Worm (Caenorhabditis elegans): ENCODE measurements around the gene cylc-1.

DNA sequence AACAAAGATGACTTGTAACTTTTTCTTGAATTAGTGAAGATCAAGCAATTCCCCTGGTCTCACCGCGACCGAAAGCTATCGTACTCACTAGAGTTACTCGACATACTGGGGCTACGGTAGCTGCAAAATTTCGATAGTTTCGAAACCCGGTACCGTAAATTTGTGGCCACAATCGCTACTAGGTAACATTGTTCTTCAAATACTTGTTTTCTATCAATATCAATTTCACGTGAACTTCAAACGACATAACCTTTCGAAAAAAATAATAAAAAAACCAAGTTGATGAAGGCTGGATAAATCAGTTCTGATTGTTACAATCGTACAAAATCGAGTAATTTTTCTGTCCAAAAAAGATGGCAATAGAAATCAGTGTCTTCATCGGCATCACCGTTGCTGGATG is 46.9 kb upstream of the cylc-1 start, which contains the start of gene F36H12.3:
- TF ChIP-seq ama-1 (optimal IDR thresholded peaks at IDR 0.05) (no peak), ztf-4 (tag; optimal IDR thresholded peaks at IDR 0.05) (no peak), elt-1 (tag; optimal IDR thresholded peaks at IDR 0.05) (no peak), pha-4 (tag; optimal IDR thresholded peaks at IDR 0.05) (no peak), nhr-237 (tag; optimal IDR thresholded peaks at IDR 0.05) (no peak), sea-2 (GFP tag; optimal IDR thresholded peaks at IDR 0.05) (no peak), aly-2 (tag; optimal IDR thresholded peaks at IDR 0.05) (no peak)

All from whole organism, L3 larva.